Worm (Caenorhabditis elegans) whole organism, L1 larva: ENCODE measurements around the gene T25B2.1.
A peak's percentile ranks its signal among the peaks of the same experiment; 100 is the strongest.

Experiments
- C04F5.9 ChIP-seq: sonication (generic microtip); optimal IDR thresholded peaks from 2 replicates; lab custom pipeline; 2016; ENCODE audit warnings: missing genetic modification characterization, missing compliant biosample characterization
- C16A3.4 ChIP-seq: fragments of 150-350 bp; optimal IDR thresholded peaks from 2 replicates; lab custom pipeline; 2014; ENCODE audit warnings: missing biosample characterization, missing genetic modification characterization
- C34B4.2 ChIP-seq: sonication (generic microtip); optimal IDR thresholded peaks from 2 replicates; lab custom pipeline; 2017; ENCODE audit warnings: mild to moderate bottlenecking, missing genetic modification characterization, missing compliant biosample characterization
- F16B12.6 ChIP-seq: fragments of 150-350 bp; optimal IDR thresholded peaks from 2 replicates; lab custom pipeline; 2014; ENCODE audit warnings: missing biosample characterization, missing genetic modification characterization
- blmp-1 ChIP-seq: fragments of 150-350 bp; optimal IDR thresholded peaks from 2 replicates; lab custom pipeline; 2014; ENCODE audit warnings: missing biosample characterization, missing genetic modification characterization
- ceh-8 ChIP-seq: fragments of 200-800 bp; sonication (Bioruptor generic); optimal IDR thresholded peaks from 2 replicates; lab custom pipeline; 2018; ENCODE audit warnings: mild to moderate bottlenecking, missing genetic modification characterization, moderate library complexity, missing compliant biosample characterization
- ceh-82 ChIP-seq, 3 experiments: fragments of 150-350 bp in 1 of 3; sonication (generic microtip) in 2 of 3; optimal IDR thresholded peaks; 2 replicates each; lab custom pipeline; 2014 to 2017; ENCODE audit warnings: missing biosample characterization in 3 of 3, missing genetic modification characterization in 3 of 3
- ceh-88 ChIP-seq: fragments of 200-800 bp; sonication (Bioruptor generic); IDR thresholded peaks from 2 replicates; pipeline ENCODE4 v1.3.6; 2022; ENCODE audit warnings: missing genetic modification characterization, missing compliant biosample characterization
- ceh-90 ChIP-seq: sonication (generic microtip); optimal IDR thresholded peaks from 2 replicates; lab custom pipeline; 2016; ENCODE audit warnings: missing genetic modification characterization, missing compliant biosample characterization
- dsc-1 ChIP-seq: sonication (generic microtip); optimal IDR thresholded peaks from 2 replicates; lab custom pipeline; 2016; ENCODE audit warnings: mild to moderate bottlenecking, missing genetic modification characterization, missing compliant biosample characterization
- efl-1 ChIP-seq, 4 experiments: fragments of 150-350 bp; optimal IDR thresholded peaks in 3 of 4; peaks in 1 of 4; 1 replicate in 1 of 4; 2 replicates in 3 of 4; lab custom pipeline; 2014; ENCODE audit warnings: missing biosample characterization in 2 of 4, missing genetic modification characterization in 2 of 4, missing genetic modification reagents in 2 of 4
- efl-3 ChIP-seq: fragments of 200-800 bp; sonication (Bioruptor generic); optimal IDR thresholded peaks from 2 replicates; lab custom pipeline; 2018; ENCODE audit warnings: mild to moderate bottlenecking, missing genetic modification characterization, missing compliant biosample characterization
- egl-27 ChIP-seq, 2 experiments: fragments of 150-350 bp in 1 of 2; sonication (generic microtip); optimal IDR thresholded peaks; 3 replicates each; lab custom pipeline; 2017 to 2018; ENCODE audit warnings: missing biosample characterization in 2 of 2, missing genetic modification characterization in 2 of 2, missing genetic modification reagents in 2 of 2
- elt-2 ChIP-seq: sonication (generic microtip); optimal IDR thresholded peaks from 2 replicates; lab custom pipeline; 2016; ENCODE audit warnings: missing genetic modification characterization, mild to moderate bottlenecking, inconsistent platforms, missing compliant biosample characterization, missing genetic modification reagents
- fkh-10 ChIP-seq: sonication (generic microtip); optimal IDR thresholded peaks from 2 replicates; lab custom pipeline; 2017; ENCODE audit warnings: missing biosample characterization, missing genetic modification reagents, missing genetic modification characterization
- fos-1 ChIP-seq: fragments of 150-350 bp; optimal IDR thresholded peaks from 2 replicates; lab custom pipeline; 2014; ENCODE audit warnings: missing biosample characterization, missing genetic modification characterization
- grh-1 ChIP-seq: fragments of 200-800 bp; sonication (Bioruptor generic); IDR thresholded peaks from 2 replicates; pipeline ENCODE4 v1.3.6; 2022; ENCODE audit warnings: missing genetic modification reagents, missing genetic modification characterization, missing compliant biosample characterization
- hlh-17 ChIP-seq: fragments of 200-800 bp; sonication (Bioruptor generic); optimal IDR thresholded peaks from 2 replicates; lab custom pipeline; 2018; ENCODE audit warnings: missing genetic modification characterization, mild to moderate bottlenecking, missing compliant biosample characterization, moderate library complexity, borderline replicate concordance
- hpl-2 ChIP-seq: fragments of 150-350 bp; optimal IDR thresholded peaks from 2 replicates; lab custom pipeline; 2014; ENCODE audit warnings: missing biosample characterization, missing genetic modification reagents, missing genetic modification characterization
- isw-1 ChIP-seq: fragments of 200-800 bp; sonication (Bioruptor generic); IDR thresholded peaks from 2 replicates; pipeline ENCODE4 v1.3.6; 2022; ENCODE audit warnings: missing genetic modification characterization, missing compliant biosample characterization
- jun-1 ChIP-seq: fragments of 150-350 bp; optimal IDR thresholded peaks from 2 replicates; lab custom pipeline; 2014; ENCODE audit warnings: missing biosample characterization, missing genetic modification reagents, missing genetic modification characterization
- lin-14 ChIP-seq: fragments of 200-800 bp; sonication (Bioruptor generic); optimal IDR thresholded peaks from 2 replicates; lab custom pipeline; 2018; ENCODE audit warnings: mild to moderate bottlenecking, missing genetic modification characterization, moderate library complexity, missing compliant biosample characterization
- lin-15B ChIP-seq: fragments of 150-350 bp; sonication (generic microtip); optimal IDR thresholded peaks from 3 replicates; lab custom pipeline; 2014; ENCODE audit warnings: missing biosample characterization, missing genetic modification characterization
- mab-9 ChIP-seq: fragments of 200-800 bp; sonication (Bioruptor generic); IDR thresholded peaks from 2 replicates; pipeline ENCODE4 v1.3.6; 2022; ENCODE audit warnings: missing genetic modification reagents, missing genetic modification characterization, missing compliant biosample characterization
- mep-1 ChIP-seq: fragments of 150-350 bp; optimal IDR thresholded peaks from 2 replicates; lab custom pipeline; 2014; ENCODE audit warnings: missing biosample characterization, missing genetic modification characterization
- nhr-20 ChIP-seq: sonication (generic microtip); optimal IDR thresholded peaks from 2 replicates; lab custom pipeline; 2016; ENCODE audit warnings: mild to moderate bottlenecking, missing genetic modification characterization, missing compliant biosample characterization
- nhr-237 ChIP-seq: fragments of 150-350 bp; optimal IDR thresholded peaks from 2 replicates; lab custom pipeline; 2014; ENCODE audit warnings: missing biosample characterization, missing genetic modification characterization
- nhr-28 ChIP-seq: fragments of 150-350 bp; optimal IDR thresholded peaks from 2 replicates; lab custom pipeline; 2014; ENCODE audit warnings: missing biosample characterization, missing genetic modification characterization
- nhr-47 ChIP-seq: sonication (generic microtip); optimal IDR thresholded peaks from 2 replicates; lab custom pipeline; 2016; ENCODE audit warnings: mild to moderate bottlenecking, missing genetic modification characterization, moderate library complexity, missing compliant biosample characterization
- nhr-84 ChIP-seq: sonication (generic microtip); optimal IDR thresholded peaks from 2 replicates; lab custom pipeline; 2017; ENCODE audit warnings: missing biosample characterization, missing genetic modification characterization
- nhr-85 ChIP-seq: sonication (generic microtip); peaks from one replicate; lab custom pipeline; 2016; ENCODE audit warnings: missing genetic modification characterization, inconsistent platforms, missing compliant biosample characterization
- nhr-90 ChIP-seq: sonication (generic microtip); optimal IDR thresholded peaks from 2 replicates; lab custom pipeline; 2016; ENCODE audit warnings: mild to moderate bottlenecking, missing genetic modification characterization, missing compliant biosample characterization; ENCODE audit not compliant: poor library complexity
- pag-3 ChIP-seq: sonication (generic microtip); optimal IDR thresholded peaks from 2 replicates; lab custom pipeline; 2017; ENCODE audit warnings: missing genetic modification characterization, mild to moderate bottlenecking, missing compliant biosample characterization, antibody characterized with exemption, borderline replicate concordance; ENCODE audit not compliant: insufficient read depth
- pqm-1 ChIP-seq: sonication (generic microtip); optimal IDR thresholded peaks from 3 replicates; lab custom pipeline; 2017; ENCODE audit warnings: missing biosample characterization, missing genetic modification characterization
- rnt-1 ChIP-seq: sonication (generic microtip); optimal IDR thresholded peaks from 2 replicates; lab custom pipeline; 2016; ENCODE audit warnings: mild to moderate bottlenecking, missing genetic modification characterization, moderate library complexity, missing compliant biosample characterization
- skn-1 ChIP-seq: fragments of 150-350 bp; optimal IDR thresholded peaks from 2 replicates; lab custom pipeline; 2014; ENCODE audit warnings: missing biosample characterization, missing genetic modification characterization
- snu-23 ChIP-seq: sonication (generic microtip); optimal IDR thresholded peaks from 2 replicates; lab custom pipeline; 2016; ENCODE audit warnings: missing genetic modification characterization, missing compliant biosample characterization
- sox-4 ChIP-seq: sonication (generic microtip); optimal IDR thresholded peaks from 2 replicates; lab custom pipeline; 2016; ENCODE audit warnings: missing genetic modification characterization, missing compliant biosample characterization
- swsn-7 ChIP-seq: sonication (generic microtip); optimal IDR thresholded peaks from 2 replicates; lab custom pipeline; 2016; ENCODE audit warnings: missing genetic modification characterization, missing compliant biosample characterization
- tlp-1 ChIP-seq: fragments of 150-350 bp; optimal IDR thresholded peaks from 2 replicates; lab custom pipeline; 2014; ENCODE audit warnings: missing biosample characterization, missing genetic modification characterization
- unc-62 ChIP-seq: fragments of 150-350 bp; optimal IDR thresholded peaks from 2 replicates; lab custom pipeline; 2014; ENCODE audit warnings: missing biosample characterization, missing genetic modification reagents, missing genetic modification characterization
- vab-15 ChIP-seq: sonication (generic microtip); optimal IDR thresholded peaks from 2 replicates; lab custom pipeline; 2017; ENCODE audit warnings: missing genotype, mild to moderate bottlenecking, missing genetic modification characterization, missing compliant biosample characterization
- xbp-1 ChIP-seq: sonication (generic microtip); optimal IDR thresholded peaks from 2 replicates; lab custom pipeline; 2016; ENCODE audit warnings: missing genetic modification characterization, missing compliant biosample characterization
- ztf-4 ChIP-seq: fragments of 150-350 bp; optimal IDR thresholded peaks from 2 replicates; lab custom pipeline; 2014; ENCODE audit warnings: missing biosample characterization, missing genetic modification characterization

Gene T25B2.1

ce11 chrX:6207687-6208088 is 33.9 kb downstream of the T25B2.1 start, which contains the start of gene T13C5.6 (continued):
- TF ChIP-seq mep-1 (tag; lab: Kevin White, UChicago): peak; percentile 90
- TF ChIP-seq F16B12.6 (tag; lab: Kevin White, UChicago): no peak
- TF ChIP-seq ceh-82 (tag; optimal IDR thresholded peaks at IDR 0.05; lab: Kevin White, UChicago): peak; percentile 52 to 85 (median 81)
- peak; percentile 67 for TF ChIP-seq fos-1 (tag; lab: Kevin White, UChicago)
- TF ChIP-seq nhr-90 (tag; lab: Kevin White, UChicago): peak; percentile 93
- TF ChIP-seq dsc-1 (tag; lab: Kevin White, UChicago): peak; percentile 92
- TF ChIP-seq lin-14: peak; percentile 92
- TF ChIP-seq hpl-2 (GFP tag; lab: Kevin White, UChicago): peak; percentile 89
- TF ChIP-seq tlp-1 (tag; lab: Kevin White, UChicago): no peak
- peak; percentile 91 for TF ChIP-seq fkh-10
- TF ChIP-seq blmp-1 (tag; lab: Kevin White, UChicago): peak; percentile 62
- no peak for TF ChIP-seq C34B4.2
- peak; percentile 64 for TF ChIP-seq ceh-88 (GFP tag; lab: Robert Waterston, UW)
- peak; percentile 66 for TF ChIP-seq vab-15 (tag; lab: Kevin White, UChicago)
- no peak for TF ChIP-seq egl-27 (tag; optimal IDR thresholded peaks at IDR 0.05; lab: Kevin White, UChicago)
- peak; percentile 97 for TF ChIP-seq xbp-1 (tag; lab: Kevin White, UChicago)
- TF ChIP-seq isw-1: peak; percentile 70
- peak; percentile 86 for TF ChIP-seq skn-1 (tag; lab: Kevin White, UChicago)
- TF ChIP-seq ztf-4: peak; percentile 81
- TF ChIP-seq nhr-47: peak; percentile 94
- peak; percentile 93 for TF ChIP-seq C16A3.4
- peak; percentile 66 for TF ChIP-seq jun-1 (tag; lab: Kevin White, UChicago)
- peak; percentile 97 for TF ChIP-seq rnt-1 (tag; lab: Kevin White, UChicago)
- TF ChIP-seq snu-23: peak; percentile 95
- TF ChIP-seq C04F5.9 (tag; lab: Kevin White, UChicago): peak; percentile 63
- TF ChIP-seq grh-1 (GFP tag; lab: Robert Waterston, UW): peak; percentile 59
- TF ChIP-seq ceh-90 (tag; lab: Kevin White, UChicago): peak; percentile 81
- peak; percentile 79 for TF ChIP-seq elt-2
- no peak for TF ChIP-seq nhr-28 (tag; lab: Kevin White, UChicago)
- peak; percentile 78 for TF ChIP-seq ceh-8 (GFP tag; lab: Kevin White, UChicago)
- no peak for TF ChIP-seq pag-3 (tag; lab: Kevin White, UChicago)
- TF ChIP-seq efl-3: no peak
- TF ChIP-seq lin-15B (tag; lab: Kevin White, UChicago): peak; percentile 17
- peak; percentile 64 to 66 for TF ChIP-seq efl-1 (optimal IDR thresholded peaks at IDR 0.05; lab: Kevin White, UChicago)
- TF ChIP-seq efl-1 (GFP tag; optimal IDR thresholded peaks at IDR 0.05 in 1 of 2; lab: Kevin White, UChicago): peak; percentile 52 to 96
- no peak for TF ChIP-seq nhr-237 (tag; lab: Kevin White, UChicago)
- peak; percentile 88 for TF ChIP-seq swsn-7
- peak; percentile 85 for TF ChIP-seq mab-9 (GFP tag; lab: Robert Waterston, UW)
- TF ChIP-seq nhr-20: peak; percentile 93
- TF ChIP-seq sox-4 (tag; lab: Kevin White, UChicago): peak; percentile 89
- TF ChIP-seq hlh-17 (GFP tag; lab: Kevin White, UChicago): no peak
- peak; percentile 93 for TF ChIP-seq nhr-85 (tag; lab: Kevin White, UChicago)
- no peak for TF ChIP-seq nhr-84 (tag; lab: Kevin White, UChicago)
- no peak for TF ChIP-seq unc-62 (GFP tag; lab: Kevin White, UChicago)
- TF ChIP-seq pqm-1 (tag; lab: Kevin White, UChicago): no peak
